Fruit fly (Drosophila melanogaster) whole organism, embryonic: Measurements from ENCODE around the gene nAChRalpha7.

Source experiments
- Awh ChIP-seq: fragments of 200-800 bp; sonication (Bioruptor generic); IDR thresholded peaks from 2 replicates; pipeline ENCODE4, ENCODE4 v1.3.6; 2022; ENCODE audit warnings: missing biosample characterization, missing genetic modification characterization
- B-H2 ChIP-seq: fragments of 200-800 bp; sonication (Bioruptor generic); optimal IDR thresholded peaks from 2 replicates; lab custom pipeline; 2018; ENCODE audit warnings: missing biosample characterization, mild to moderate bottlenecking, missing genetic modification characterization
- CG10979 ChIP-seq: fragments of 200-800 bp; sonication (Bioruptor generic); optimal IDR thresholded peaks from 2 replicates; lab custom pipeline; 2018; ENCODE audit warnings: missing biosample characterization, mild to moderate bottlenecking, missing genetic modification characterization, moderate library complexity
- CG12391 ChIP-seq: fragments of 200-800 bp; sonication (Bioruptor generic); optimal IDR thresholded peaks from 3 replicates; lab custom pipeline; 2018; ENCODE audit warnings: missing biosample characterization, mild to moderate bottlenecking, missing genetic modification characterization, moderate library complexity
- CG12744 ChIP-seq: fragments of 200-800 bp; sonication (Bioruptor generic); optimal IDR thresholded peaks from 2 replicates; lab custom pipeline; 2016; ENCODE audit warnings: missing biosample characterization, missing genetic modification characterization
- CG13123 ChIP-seq: fragments of 200-800 bp; sonication (Bioruptor generic); optimal IDR thresholded peaks from 2 replicates; lab custom pipeline; 2016; ENCODE audit warnings: missing biosample characterization, missing genetic modification characterization
- CG13296 ChIP-seq: fragments of 200-800 bp; sonication (Bioruptor generic); optimal IDR thresholded peaks from 3 replicates; lab custom pipeline; 2018; ENCODE audit warnings: missing biosample characterization, mild to moderate bottlenecking, missing genetic modification characterization
- CG13424 ChIP-seq: fragments of 200-800 bp; sonication (Bioruptor generic); optimal IDR thresholded peaks from 2 replicates; lab custom pipeline; 2019; ENCODE audit warnings: missing biosample characterization, mild to moderate bottlenecking, missing genetic modification characterization, moderate library complexity
- CG14710 ChIP-seq: fragments of 200-800 bp; sonication (Bioruptor generic); optimal IDR thresholded peaks from 3 replicates; lab custom pipeline; 2019; ENCODE audit warnings: missing biosample characterization, mild to moderate bottlenecking, missing genetic modification characterization, moderate library complexity
- CG15514 ChIP-seq: fragments of 200-800 bp; sonication (Bioruptor generic); optimal IDR thresholded peaks from 3 replicates; lab custom pipeline; 2017; ENCODE audit warnings: missing biosample characterization, missing genetic modification characterization, mild to moderate bottlenecking, moderate library complexity, missing genetic modification reagents
- CG2199 ChIP-seq: fragments of 200-800 bp; sonication (Bioruptor generic); IDR thresholded peaks from 3 replicates; pipeline ENCODE4 v1.3.6; 2022; ENCODE audit warnings: missing biosample characterization, missing genetic modification characterization
- CG2712 ChIP-seq: fragments of 200-800 bp; optimal IDR thresholded peaks from 3 replicates; lab custom pipeline; 2019; ENCODE audit warnings: missing biosample characterization, mild to moderate bottlenecking, missing genetic modification characterization, moderate library complexity
- CG2875 ChIP-seq: fragments of 200-800 bp; sonication (Bioruptor generic); optimal IDR thresholded peaks from 2 replicates; lab custom pipeline; 2017; ENCODE audit warnings: missing biosample characterization, mild to moderate bottlenecking, missing genetic modification characterization, missing genetic modification reagents
- CG3163 ChIP-seq: fragments of 200-800 bp; sonication (Bioruptor generic); optimal IDR thresholded peaks from 3 replicates; lab custom pipeline; 2016; ENCODE audit warnings: missing biosample characterization, missing genetic modification characterization
- CG32532 ChIP-seq: fragments of 200-800 bp; sonication (Bioruptor generic); IDR thresholded peaks from 2 replicates; pipeline ENCODE4 v1.3.6; 2022; ENCODE audit warnings: missing biosample characterization, missing genetic modification characterization
- CG4707 ChIP-seq: fragments of 200-800 bp; sonication (Bioruptor generic); optimal IDR thresholded peaks from 2 replicates; lab custom pipeline; 2018; ENCODE audit warnings: missing biosample characterization, mild to moderate bottlenecking, missing genetic modification characterization, moderate library complexity
- CG6175 ChIP-seq: fragments of 200-800 bp; sonication (Bioruptor generic); IDR thresholded peaks from 3 replicates; pipeline ENCODE4 v1.3.6; 2022; ENCODE audit warnings: missing biosample characterization, missing genetic modification characterization
- CG6854 ChIP-seq: fragments of 200-800 bp; sonication (Bioruptor generic); optimal IDR thresholded peaks from 3 replicates; lab custom pipeline; 2017; ENCODE audit warnings: missing biosample characterization, mild to moderate bottlenecking, missing genetic modification characterization
- CG8388 ChIP-seq: fragments of 200-800 bp; sonication (Bioruptor generic); optimal IDR thresholded peaks from 2 replicates; lab custom pipeline; 2019; ENCODE audit warnings: missing biosample characterization, mild to moderate bottlenecking, missing genetic modification characterization, moderate library complexity
- CoRest ChIP-seq: fragments of 200-800 bp; sonication (Bioruptor generic); optimal IDR thresholded peaks from 3 replicates; lab custom pipeline; 2018; ENCODE audit warnings: missing biosample characterization, mild to moderate bottlenecking, missing genetic modification characterization, moderate library complexity
- Dbx ChIP-seq: fragments of 200-800 bp; sonication (Bioruptor generic); IDR thresholded peaks from 3 replicates; pipeline ENCODE4 v1.3.6; 2022; ENCODE audit warnings: missing biosample characterization, missing genetic modification characterization
- Dek ChIP-seq: fragments of 200-800 bp; sonication (Bioruptor generic); optimal IDR thresholded peaks from 3 replicates; lab custom pipeline; 2019; ENCODE audit warnings: missing biosample characterization, mild to moderate bottlenecking, missing genetic modification characterization, moderate library complexity
- Dip2 ChIP-seq: fragments of 200-800 bp; sonication (Bioruptor generic); IDR thresholded peaks from 2 replicates; pipeline ENCODE4 v1.3.6; 2022; ENCODE audit warnings: missing biosample characterization, missing genetic modification characterization
- Doc3 ChIP-seq: fragments of 200-800 bp; sonication (Bioruptor generic); IDR thresholded peaks from 3 replicates; pipeline ENCODE4 v1.3.6; 2022; ENCODE audit warnings: missing biosample characterization, missing genetic modification characterization; ENCODE audit not compliant: partially characterized antibody
- Dp ChIP-seq: fragments of 200-800 bp; sonication (Bioruptor generic); optimal IDR thresholded peaks from 2 replicates; lab custom pipeline; 2018; ENCODE audit warnings: missing biosample characterization, mild to moderate bottlenecking, missing genetic modification characterization, moderate library complexity
- E2f2 ChIP-seq: fragments of 200-800 bp; sonication (Bioruptor generic); IDR thresholded peaks from 2 replicates; pipeline ENCODE4 v1.3.6; 2022; ENCODE audit warnings: missing biosample characterization, missing genetic modification characterization
- Hsf ChIP-seq: fragments of 200-800 bp; sonication (Bioruptor generic); optimal IDR thresholded peaks from 3 replicates; lab custom pipeline; 2016; ENCODE audit warnings: missing biosample characterization, missing genetic modification characterization
- NC2α ChIP-seq: fragments of 200-800 bp; sonication (Bioruptor generic); optimal IDR thresholded peaks from 2 replicates; lab custom pipeline; 2016; ENCODE audit warnings: missing biosample characterization, missing genetic modification characterization
- NC2β ChIP-seq: fragments of 200-800 bp; sonication (Bioruptor generic); optimal IDR thresholded peaks from 2 replicates; lab custom pipeline; 2016; ENCODE audit warnings: missing biosample characterization, missing genetic modification characterization
- NFAT ChIP-seq: fragments of 200-800 bp; sonication (Bioruptor generic); IDR thresholded peaks from 2 replicates; pipeline ENCODE4 v1.3.6; 2022; ENCODE audit warnings: missing biosample characterization, missing genetic modification characterization
- Opbp ChIP-seq: fragments of 200-800 bp; sonication (Bioruptor generic); IDR thresholded peaks from 3 replicates; pipeline ENCODE4 v1.3.6; 2022; ENCODE audit warnings: missing biosample characterization, missing genetic modification characterization; ENCODE audit not compliant: partially characterized antibody
- Ssrp ChIP-seq: fragments of 200-800 bp; sonication (Bioruptor generic); optimal IDR thresholded peaks from 2 replicates; lab custom pipeline; 2018; ENCODE audit warnings: missing biosample characterization, mild to moderate bottlenecking, missing genetic modification characterization, moderate library complexity
- Xbp1 ChIP-seq: fragments of 200-800 bp; sonication (Bioruptor generic); optimal IDR thresholded peaks from 3 replicates; lab custom pipeline; 2016; ENCODE audit warnings: missing biosample characterization, mild to moderate bottlenecking, missing genetic modification characterization
- caup ChIP-seq: fragments of 200-800 bp; sonication (Bioruptor generic); optimal IDR thresholded peaks from 3 replicates; lab custom pipeline; 2017; ENCODE audit warnings: missing biosample characterization, mild to moderate bottlenecking, missing genetic modification characterization, moderate library complexity; ENCODE audit not compliant: severe bottlenecking
- crc ChIP-seq: fragments of 200-800 bp; sonication (Bioruptor generic); optimal IDR thresholded peaks from 2 replicates; lab custom pipeline; 2016; ENCODE audit warnings: missing biosample characterization, missing genetic modification characterization
- dan ChIP-seq: fragments of 200-800 bp; sonication (Bioruptor generic); IDR thresholded peaks from 2 replicates; pipeline ENCODE4 v1.3.6; 2022; ENCODE audit warnings: missing biosample characterization, missing genetic modification characterization
- dati ChIP-seq: fragments of 200-800 bp; sonication (Bioruptor generic); IDR thresholded peaks from 2 replicates; pipeline ENCODE4 v1.3.6; 2022; ENCODE audit warnings: missing biosample characterization, missing genetic modification characterization
- esg ChIP-seq: fragments of 200-800 bp; sonication (Bioruptor generic); conservative IDR thresholded peaks from 2 replicates; pipeline ENCODE4 v1.3.6; 2022; ENCODE audit warnings: missing biosample characterization, missing genetic modification characterization
- exex ChIP-seq: fragments of 200-800 bp; sonication (Bioruptor generic); optimal IDR thresholded peaks from 4 replicates; lab custom pipeline; 2018; ENCODE audit warnings: missing biosample characterization, mild to moderate bottlenecking, missing genetic modification characterization, moderate library complexity
- nmo ChIP-seq: fragments of 200-800 bp; sonication (Bioruptor generic); optimal IDR thresholded peaks from 2 replicates; lab custom pipeline; 2018; ENCODE audit warnings: missing biosample characterization, mild to moderate bottlenecking, missing genetic modification characterization, moderate library complexity
- phol ChIP-seq: fragments of 200-800 bp; sonication (Bioruptor generic); optimal IDR thresholded peaks from 3 replicates; lab custom pipeline; 2018; ENCODE audit warnings: missing biosample characterization, mild to moderate bottlenecking, missing genetic modification characterization, moderate library complexity
- pnt ChIP-seq: fragments of 200-800 bp; sonication (Bioruptor generic); optimal IDR thresholded peaks from 3 replicates; lab custom pipeline; 2016; ENCODE audit warnings: missing biosample characterization, missing genetic modification characterization
- pzg ChIP-seq: fragments of 200-800 bp; sonication (Bioruptor generic); optimal IDR thresholded peaks from 3 replicates; lab custom pipeline; 2018; ENCODE audit warnings: missing biosample characterization, mild to moderate bottlenecking, missing genetic modification characterization, moderate library complexity
- run ChIP-seq: fragments of 200-800 bp; sonication (Bioruptor generic); optimal IDR thresholded peaks from 3 replicates; lab custom pipeline; 2018; ENCODE audit warnings: missing biosample characterization, mild to moderate bottlenecking, missing genetic modification characterization
- schlank ChIP-seq: fragments of 200-800 bp; sonication (Bioruptor generic); optimal IDR thresholded peaks from 2 replicates; lab custom pipeline; 2018; ENCODE audit warnings: missing biosample characterization, mild to moderate bottlenecking, missing genetic modification characterization
- sd ChIP-seq: fragments of 200-800 bp; sonication (Bioruptor generic); optimal IDR thresholded peaks from 3 replicates; lab custom pipeline; 2018; ENCODE audit warnings: missing biosample characterization, mild to moderate bottlenecking, missing genetic modification characterization, moderate library complexity
- sima ChIP-seq: fragments of 200-800 bp; sonication (Bioruptor generic); optimal IDR thresholded peaks from 2 replicates; lab custom pipeline; 2016; ENCODE audit warnings: missing biosample characterization, missing genetic modification characterization
- tin ChIP-seq: fragments of 200-800 bp; sonication (Bioruptor generic); optimal IDR thresholded peaks from 3 replicates; lab custom pipeline; 2016; ENCODE audit warnings: missing biosample characterization, missing genetic modification characterization

nAChRalpha7 gene

dm6 chrX:19326730-19327129 lies 21.5 kb downstream of the nAChRalpha7 start (continued):
- TF ChIP-seq CG2712 (tag; lab: Kevin White, UChicago): peak; percentile 2
- no peak for TF ChIP-seq Opbp
- TF ChIP-seq CG2875 (GFP tag; lab: Kevin White, UChicago): no peak
- TF ChIP-seq CG12391 (tag; lab: Kevin White, UChicago): peak; percentile 10
- TF ChIP-seq phol (tag; lab: Kevin White, UChicago): peak; percentile 28
- peak; percentile 71 for TF ChIP-seq Dp (GFP tag; lab: Kevin White, UChicago)
- peak; percentile 47 for TF ChIP-seq pzg (GFP tag; lab: Kevin White, UChicago)
- TF ChIP-seq Dek: peak; percentile 34
- peak; percentile 68; the same call in 2 of the 3 replicates for TF ChIP-seq CG2199 (GFP tag; lab: Robert Waterston, UW)
- peak; percentile 71 for TF ChIP-seq E2f2 (GFP tag; lab: Robert Waterston, UW)
- no peak for TF ChIP-seq esg (GFP tag; lab: Robert Waterston, UW)
- TF ChIP-seq CoRest (tag; lab: Kevin White, UChicago): peak; percentile 39
- peak; percentile 1 for TF ChIP-seq nmo
- peak; percentile 12 for TF ChIP-seq CG14710 (tag; lab: Kevin White, UChicago)

dm6 chrX:19325729-19326473 lies 22.3 kb downstream of the nAChRalpha7 start:
- TF ChIP-seq tin (GFP tag; lab: Kevin White, UChicago) (no peak), Awh (GFP tag; lab: Robert Waterston, UW) (no peak), CG4707 (GFP tag; lab: Kevin White, UChicago) (no peak), crc (GFP tag; lab: Kevin White, UChicago) (no peak), NC2α (GFP tag; lab: Kevin White, UChicago) (no peak), CG6854 (GFP tag; lab: Kevin White, UChicago) (no peak), run (tag; lab: Kevin White, UChicago) (peak; percentile 44), sd (tag; lab: Kevin White, UChicago) (no peak), Doc3 (no peak), exex (tag; lab: Kevin White, UChicago) (no peak), dan (GFP tag; lab: Robert Waterston, UW) (no peak), caup (GFP tag; lab: Kevin White, UChicago) (no peak), CG8388 (GFP tag; lab: Kevin White, UChicago) (no peak), NFAT (GFP tag; lab: Robert Waterston, UW) (no peak), sima (no peak), CG6175 (GFP tag; lab: Robert Waterston, UW) (no peak), pnt (no peak), CG2199 (GFP tag; lab: Robert Waterston, UW) (peak; percentile 69; the same call in 2 of the 3 replicates), CG13296 (GFP tag; lab: Kevin White, UChicago) (no peak), NC2β (no peak), CG32532 (GFP tag; lab: Robert Waterston, UW) (peak; percentile 33; the same call in 1 of the 2 replicates), CG13424 (no peak), CG13123 (GFP tag; lab: Kevin White, UChicago) (no peak), Hsf (GFP tag; lab: Kevin White, UChicago) (peak; percentile 9), CG12744 (no peak), Ssrp (tag; lab: Kevin White, UChicago) (no peak), CG15514 (peak; percentile 5), dati (GFP tag; lab: Robert Waterston, UW) (no peak), Xbp1 (GFP tag; lab: Kevin White, UChicago) (peak; percentile 19), CG10979 (peak; percentile 81), Dip2 (peak; percentile 90), schlank (no peak), B-H2 (GFP tag; lab: Kevin White, UChicago) (no peak), Dbx (no peak), CG3163 (GFP tag; lab: Kevin White, UChicago) (no peak)
